Worm (Caenorhabditis elegans) whole organism, L3 larva: ENCODE measurements around the gene cdh-4.

ENCODE experiments used
- ZK546.5 ChIP-seq: sonication (generic microtip); optimal IDR thresholded peaks from 2 replicates; lab custom pipeline; 2017; ENCODE audit warnings: missing biosample characterization, missing genetic modification characterization
- ama-1 ChIP-seq: fragments of 150-350 bp; optimal IDR thresholded peaks from 2 replicates; lab custom pipeline; 2018
- elt-1 ChIP-seq: fragments of 150-350 bp; optimal IDR thresholded peaks from 2 replicates; lab custom pipeline; 2014; ENCODE audit warnings: missing biosample characterization, missing genetic modification characterization
- elt-2 ChIP-seq: sonication (generic microtip); optimal IDR thresholded peaks from 2 replicates; lab custom pipeline; 2016; ENCODE audit warnings: missing genetic modification reagents, mild to moderate bottlenecking, missing genetic modification characterization, missing compliant biosample characterization
- jun-1 ChIP-seq: fragments of 150-350 bp; optimal IDR thresholded peaks from 2 replicates; lab custom pipeline; 2014; ENCODE audit warnings: missing biosample characterization, missing genetic modification reagents, missing genetic modification characterization
- lin-39 ChIP-seq: fragments of 150-350 bp; optimal IDR thresholded peaks from 2 replicates; lab custom pipeline; 2018; ENCODE audit warnings: missing biosample characterization, missing genetic modification reagents, missing genetic modification characterization
- nhr-11 ChIP-seq: fragments of 150-350 bp; optimal IDR thresholded peaks from 2 replicates; lab custom pipeline; 2014; ENCODE audit warnings: missing biosample characterization, missing genetic modification characterization
- nhr-12 ChIP-seq: fragments of 150-350 bp; optimal IDR thresholded peaks from 2 replicates; lab custom pipeline; 2014; ENCODE audit warnings: missing biosample characterization, missing genetic modification characterization
- nhr-28 ChIP-seq: fragments of 150-350 bp; optimal IDR thresholded peaks from 2 replicates; lab custom pipeline; 2014; ENCODE audit warnings: missing biosample characterization, missing genetic modification characterization
- nhr-76 ChIP-seq: fragments of 150-350 bp; sonication (generic microtip); optimal IDR thresholded peaks from 5 replicates; lab custom pipeline; 2014; ENCODE audit warnings: missing biosample characterization, missing genetic modification characterization
- snpc-4 ChIP-seq: fragments of 150-350 bp; optimal IDR thresholded peaks from 2 replicates; lab custom pipeline; 2014; ENCODE audit warnings: missing biosample characterization, missing genetic modification characterization
- unc-39 ChIP-seq: sonication (generic microtip); optimal IDR thresholded peaks from 4 replicates; lab custom pipeline; 2017; ENCODE audit warnings: missing biosample characterization, missing genetic modification characterization
- unc-62 ChIP-seq: fragments of 150-350 bp; sonication (generic microtip); optimal IDR thresholded peaks from 4 replicates; lab custom pipeline; 2014; ENCODE audit warnings: missing biosample characterization, missing genetic modification reagents, missing genetic modification characterization
- ztf-11 ChIP-seq: fragments of 150-350 bp; optimal IDR thresholded peaks from 2 replicates; lab custom pipeline; 2014; ENCODE audit warnings: missing biosample characterization, missing genetic modification characterization

- TF ChIP-seq nhr-11 (tag; lab: Kevin White, UChicago) (no peak), snpc-4 (tag; lab: Kevin White, UChicago) (no peak), unc-39 (tag; lab: Kevin White, UChicago) (no peak), nhr-12 (tag; lab: Kevin White, UChicago) (no peak), elt-2 (no peak), ZK546.5 (tag; lab: Kevin White, UChicago) (no peak), ztf-11 (no peak), ama-1 (no peak), elt-1 (tag; lab: Kevin White, UChicago) (no peak), nhr-28 (no peak), unc-62 (no peak), lin-39 (tag; lab: Kevin White, UChicago) (no peak), nhr-76 (tag; lab: Kevin White, UChicago) (no peak), jun-1 (no peak)
These were observed 42.7 kb upstream of the cdh-4 start, which contains the start of gene ins-17 for ce11 chrIII:4477472-4477871.
